Fruit fly (Drosophila melanogaster): Measurements from ENCODE around the gene RpS5a.

RpS5a gene

DNA sequence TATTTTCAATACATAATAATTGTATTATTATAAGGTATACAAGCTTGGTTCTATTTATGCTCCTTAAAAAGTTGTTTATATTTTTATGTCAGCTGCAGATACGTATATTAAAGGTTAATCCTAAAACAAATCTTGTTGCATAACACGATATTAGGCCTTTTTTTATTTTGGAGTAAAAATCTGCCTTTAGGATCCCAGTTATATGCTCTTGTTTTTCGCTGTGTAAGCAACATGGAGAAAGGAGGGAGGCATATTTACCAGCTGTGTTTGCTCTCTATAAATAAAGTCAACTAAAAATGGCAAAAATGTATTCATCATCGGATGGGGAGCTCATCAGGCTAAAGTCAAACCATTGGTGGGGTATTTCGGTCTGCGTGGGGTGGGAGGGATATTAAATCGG is 26.5 kb downstream of the RpS5a start (continued):
- peak; percentile 49 for TF ChIP-seq CG11504 (tag; optimal IDR thresholded peaks at IDR 0.05)
- no peak for TF ChIP-seq Awh (GFP tag; IDR thresholded peaks at IDR 0.05)
- no peak for TF ChIP-seq ind (GFP tag; optimal IDR thresholded peaks at IDR 0.05)
- no peak for TF ChIP-seq CG3407 (GFP tag; optimal IDR thresholded peaks at IDR 0.05)
- peak; percentile 34 for TF ChIP-seq lab (GFP tag; optimal IDR thresholded peaks at IDR 0.05)
- no peak for TF ChIP-seq CG1529 (GFP tag; optimal IDR thresholded peaks at IDR 0.05)
- peak; percentile 16 for TF ChIP-seq CG1233 (GFP tag; optimal IDR thresholded peaks at IDR 0.05)
- no peak for TF ChIP-seq CG34224 (GFP tag; IDR thresholded peaks at IDR 0.05; ENCODE audit: partially characterized antibody)
- TF ChIP-seq jigr1 (GFP tag; IDR thresholded peaks at IDR 0.05), result no peak
- peak; percentile 14 for TF ChIP-seq trem (tag; optimal IDR thresholded peaks at IDR 0.05)
- no peak for TF ChIP-seq pnt (GFP tag; optimal IDR thresholded peaks at IDR 0.05)
- TF ChIP-seq ase (GFP tag; IDR thresholded peaks at IDR 0.05), result no peak
- TF ChIP-seq Antp (GFP tag; optimal IDR thresholded peaks at IDR 0.05), result no peak
- peak; percentile 17 for TF ChIP-seq salm (tag; optimal IDR thresholded peaks at IDR 0.05)
- TF ChIP-seq Sox102F (GFP tag; optimal IDR thresholded peaks at IDR 0.05), result peak; percentile 70
- TF ChIP-seq nmo (GFP tag; optimal IDR thresholded peaks at IDR 0.05), result peak; percentile 28
- TF ChIP-seq CoRest (tag; optimal IDR thresholded peaks at IDR 0.05), result peak; percentile 49
- TF ChIP-seq ash1 (GFP tag; optimal IDR thresholded peaks at IDR 0.05), result no peak
- TF ChIP-seq MBD-R2 (GFP tag; IDR thresholded peaks at IDR 0.05), result no peak
- TF ChIP-seq mam (GFP tag; optimal IDR thresholded peaks at IDR 0.05), result no peak
- TF ChIP-seq psq (GFP tag; optimal IDR thresholded peaks at IDR 0.05), result no peak
- peak; percentile 7 for TF ChIP-seq D19B (GFP tag; optimal IDR thresholded peaks at IDR 0.05)
- TF ChIP-seq CG13424 (tag; optimal IDR thresholded peaks at IDR 0.05), result peak; percentile 27
- TF ChIP-seq CG16815 (GFP tag; optimal IDR thresholded peaks at IDR 0.05), result no peak
- TF ChIP-seq CG31388 (GFP tag; optimal IDR thresholded peaks at IDR 0.05), result no peak
- TF ChIP-seq p53 (GFP tag; optimal IDR thresholded peaks at IDR 0.05), result no peak
- TF ChIP-seq CG11456 (GFP tag; IDR thresholded peaks at IDR 0.05), result no peak
- no peak for TF ChIP-seq Taf1 (GFP tag; IDR thresholded peaks at IDR 0.05)
- TF ChIP-seq CG9817 (tag; optimal IDR thresholded peaks at IDR 0.05), result no peak
- TF ChIP-seq CG15073 (GFP tag; optimal IDR thresholded peaks at IDR 0.05), result no peak
- no peak for TF ChIP-seq Max (GFP tag; optimal IDR thresholded peaks at IDR 0.05)
- no peak for TF ChIP-seq ERR (GFP tag; optimal IDR thresholded peaks at IDR 0.05)
- TF ChIP-seq CG10565 (GFP tag; optimal IDR thresholded peaks at IDR 0.05), result no peak
- TF ChIP-seq onecut (GFP tag; IDR thresholded peaks at IDR 0.05), result no peak
- no peak for TF ChIP-seq CG7271 (tag; optimal IDR thresholded peaks at IDR 0.05)
- TF ChIP-seq phol (tag; optimal IDR thresholded peaks at IDR 0.05), result peak; percentile 51
- no peak for TF ChIP-seq CG12219 (GFP tag; optimal IDR thresholded peaks at IDR 0.05)
- TF ChIP-seq Rfx (GFP tag; IDR thresholded peaks at IDR 0.05), result no peak
- TF ChIP-seq nom (GFP tag; optimal IDR thresholded peaks at IDR 0.05), result peak; percentile 47
- peak; percentile 32; the same call in 1 of the 2 replicates for TF ChIP-seq Xrp1 (GFP tag; IDR thresholded peaks at IDR 0.05)
- no peak for TF ChIP-seq CG16813 (GFP tag; IDR thresholded peaks at IDR 0.05; ENCODE audit: partially characterized antibody)
- TF ChIP-seq Trl (optimal IDR thresholded peaks at IDR 0.05), result no peak
- TF ChIP-seq Trl (GFP tag; optimal IDR thresholded peaks at IDR 0.05), result no peak
- peak; percentile 24 for TF ChIP-seq CG8924 (tag; optimal IDR thresholded peaks at IDR 0.05)
- no peak for TF ChIP-seq CG16779 (GFP tag; IDR thresholded peaks at IDR 0.05)
- TF ChIP-seq ewg (GFP tag; optimal IDR thresholded peaks at IDR 0.05), result peak; percentile 20
- peak; percentile 59; the same call in 1 of the 2 replicates for TF ChIP-seq crol (GFP tag; IDR thresholded peaks at IDR 0.05)
- TF ChIP-seq cwo (GFP tag; optimal IDR thresholded peaks at IDR 0.05), result no peak
- peak in 1 of 2 experiments; percentile 22 for TF ChIP-seq Pdp1 (GFP tag; optimal IDR thresholded peaks at IDR 0.05)
- peak; percentile 52 for TF ChIP-seq PHDP (tag; optimal IDR thresholded peaks at IDR 0.05)
- TF ChIP-seq HmgZ (tag; optimal IDR thresholded peaks at IDR 0.05), result no peak

All from whole organism, embryonic.